Fruit fly (Drosophila melanogaster): ENCODE results near the gene CG2310.

The CG2310 gene

dm6 chr3R:29478952-29479538 lies 14.3 kb downstream of the CG2310 start (continued):
- TF ChIP-seq pnt (GFP tag; optimal IDR thresholded peaks at IDR 0.05) (peak; percentile 7), zfh2 (GFP tag; optimal IDR thresholded peaks at IDR 0.05) (peak; percentile 42), abd-A (tag; optimal IDR thresholded peaks at IDR 0.05) (no peak), CG12071 (GFP tag; optimal IDR thresholded peaks at IDR 0.05) (peak; percentile 70), pho (GFP tag; optimal IDR thresholded peaks at IDR 0.05) (peak; percentile 10), lilli (GFP tag; optimal IDR thresholded peaks at IDR 0.05) (peak; percentile 22), wor (GFP tag; IDR thresholded peaks at IDR 0.05) (peak; percentile 50; the same call in 1 of the 2 replicates), Lim3 (GFP tag; IDR thresholded peaks at IDR 0.05) (no peak), fu2 (GFP tag; optimal IDR thresholded peaks at IDR 0.05) (peak; percentile 28), CG10654 (GFP tag; optimal IDR thresholded peaks at IDR 0.05) (no peak), gem (tag; optimal IDR thresholded peaks at IDR 0.05) (peak; percentile 80), Hsf (GFP tag; optimal IDR thresholded peaks at IDR 0.05) (peak; percentile 6), chm (GFP tag; IDR thresholded peaks at IDR 0.05) (no peak), CG10979 (tag; optimal IDR thresholded peaks at IDR 0.05) (peak; percentile 27), Atf3 (GFP tag; optimal IDR thresholded peaks at IDR 0.05) (no peak), GATAe (GFP tag; conservative IDR thresholded peaks at IDR 0.05) (peak; percentile 10; the same call in 1 of the 2 replicates), Hmr (GFP tag; optimal IDR thresholded peaks at IDR 0.05) (peak; percentile 64), CG6689 (GFP tag; IDR thresholded peaks at IDR 0.05) (peak; percentile 51), maf-S (GFP tag; optimal IDR thresholded peaks at IDR 0.05) (no peak), Rx (GFP tag; IDR thresholded peaks at IDR 0.05) (peak; percentile 56), lbe (GFP tag; optimal IDR thresholded peaks at IDR 0.05) (no peak), danr (GFP tag; IDR thresholded peaks at IDR 0.05) (no peak), CG10267 (tag; optimal IDR thresholded peaks at IDR 0.05) (peak; percentile 30), btn (GFP tag; optimal IDR thresholded peaks at IDR 0.05) (no peak), CG32767 (GFP tag; IDR thresholded peaks at IDR 0.05) (0 out of 2 replicates have a peak, but pooled peaks have one; percentile 15), wek (GFP tag; optimal IDR thresholded peaks at IDR 0.05) (peak; percentile 24), Camta (GFP tag; optimal IDR thresholded peaks at IDR 0.05) (no peak), CG11247 (GFP tag; IDR thresholded peaks at IDR 0.05) (peak; percentile 44), Oaz (GFP tag; IDR thresholded peaks at IDR 0.05) (peak; percentile 59; the same call in 1 of the 2 replicates), CG13424 (tag; optimal IDR thresholded peaks at IDR 0.05) (peak; percentile 74), nom (GFP tag; optimal IDR thresholded peaks at IDR 0.05) (peak; percentile 61), CG33557 (GFP tag; optimal IDR thresholded peaks at IDR 0.05) (no peak), CG10565 (GFP tag; optimal IDR thresholded peaks at IDR 0.05) (no peak), CG1792 (GFP tag; optimal IDR thresholded peaks at IDR 0.05) (no peak), CG3838 (GFP tag; optimal IDR thresholded peaks at IDR 0.05) (peak; percentile 62), nerfin-2 (GFP tag; IDR thresholded peaks at IDR 0.05; ENCODE audit: partially characterized antibody) (no peak), ci (GFP tag; IDR thresholded peaks at IDR 0.05) (peak; percentile 88), pzg (GFP tag; optimal IDR thresholded peaks at IDR 0.05) (no peak), Side (GFP tag; optimal IDR thresholded peaks at IDR 0.05) (no peak), Usf (GFP tag; optimal IDR thresholded peaks at IDR 0.05) (no peak), mirr (GFP tag; optimal IDR thresholded peaks at IDR 0.05) (peak; percentile 19), tap (tag; optimal IDR thresholded peaks at IDR 0.05) (peak; percentile 75), slou (GFP tag; optimal IDR thresholded peaks at IDR 0.05) (no peak), chinmo (GFP tag; IDR thresholded peaks at IDR 0.05; ENCODE audit: partially characterized antibody) (peak; percentile 81; the same call in 3 of the 4 replicates), Med (GFP tag) (peak; percentile 93), CG12744 (GFP tag; optimal IDR thresholded peaks at IDR 0.05) (peak; percentile 33), NFAT (GFP tag; IDR thresholded peaks at IDR 0.05) (peak; percentile 64; the same call in 1 of the 2 replicates), gfzf (GFP tag; optimal IDR thresholded peaks at IDR 0.05) (no peak), CG15514 (GFP tag; optimal IDR thresholded peaks at IDR 0.05) (peak; percentile 41), CG9609 (GFP tag; optimal IDR thresholded peaks at IDR 0.05) (peak; percentile 20)
